Fruit fly (Drosophila melanogaster) whole organism, embryonic: ENCODE data around the gene CG6040.

ENCODE experiments used
- ATbp ChIP-seq: fragments of 200-800 bp; sonication (Bioruptor generic); optimal IDR thresholded peaks from 2 replicates; lab custom pipeline; 2017; ENCODE audit warnings: missing biosample characterization, mild to moderate bottlenecking, missing genetic modification characterization, missing genetic modification reagents
- Blimp-1 ChIP-seq: fragments of 200-800 bp; sonication (Bioruptor generic); optimal IDR thresholded peaks from 3 replicates; lab custom pipeline; 2018; ENCODE audit warnings: missing biosample characterization, missing genetic modification characterization, mild to moderate bottlenecking, moderate library complexity, missing genetic modification reagents
- CG10979 ChIP-seq: fragments of 200-800 bp; sonication (Bioruptor generic); optimal IDR thresholded peaks from 2 replicates; lab custom pipeline; 2018; ENCODE audit warnings: missing biosample characterization, mild to moderate bottlenecking, missing genetic modification characterization, moderate library complexity
- CG11456 ChIP-seq: fragments of 200-800 bp; sonication (Bioruptor generic); IDR thresholded peaks from 3 replicates; pipeline ENCODE4 v1.3.6; 2022; ENCODE audit warnings: missing biosample characterization, missing genetic modification characterization
- CG12391 ChIP-seq: fragments of 200-800 bp; sonication (Bioruptor generic); optimal IDR thresholded peaks from 3 replicates; lab custom pipeline; 2018; ENCODE audit warnings: missing biosample characterization, mild to moderate bottlenecking, missing genetic modification characterization, moderate library complexity
- CG14667 ChIP-seq: fragments of 200-800 bp; sonication (Bioruptor generic); IDR thresholded peaks from 2 replicates; pipeline ENCODE4 v1.3.6; 2022; ENCODE audit warnings: missing biosample characterization, missing genetic modification characterization
- CG14710 ChIP-seq: fragments of 200-800 bp; sonication (Bioruptor generic); optimal IDR thresholded peaks from 3 replicates; lab custom pipeline; 2019; ENCODE audit warnings: missing biosample characterization, mild to moderate bottlenecking, missing genetic modification characterization, moderate library complexity
- CG15601 ChIP-seq: fragments of 200-800 bp; sonication (Bioruptor generic); optimal IDR thresholded peaks from 3 replicates; lab custom pipeline; 2019; ENCODE audit warnings: missing biosample characterization, mild to moderate bottlenecking, missing genetic modification characterization, moderate library complexity
- CG1603 ChIP-seq: fragments of 200-800 bp; sonication (Bioruptor generic); optimal IDR thresholded peaks from 2 replicates; lab custom pipeline; 2019; ENCODE audit warnings: missing biosample characterization, mild to moderate bottlenecking, missing genetic modification characterization, moderate library complexity
- CG1647 ChIP-seq: fragments of 200-800 bp; sonication (Bioruptor generic); optimal IDR thresholded peaks from 3 replicates; lab custom pipeline; 2016; ENCODE audit warnings: missing biosample characterization, missing genetic modification characterization
- CG17361 ChIP-seq: fragments of 200-800 bp; sonication (Bioruptor generic); IDR thresholded peaks from 3 replicates; pipeline ENCODE4 v1.3.6; 2022; ENCODE audit warnings: missing biosample characterization, missing genetic modification characterization
- CG17829 ChIP-seq: fragments of 200-800 bp; optimal IDR thresholded peaks from 2 replicates; lab custom pipeline; 2019; ENCODE audit warnings: missing biosample characterization, mild to moderate bottlenecking, missing genetic modification characterization, moderate library complexity
- CG18262 ChIP-seq: fragments of 200-800 bp; optimal IDR thresholded peaks from 3 replicates; lab custom pipeline; 2019; ENCODE audit warnings: missing biosample characterization, mild to moderate bottlenecking, missing genetic modification characterization, moderate library complexity
- CG2116 ChIP-seq: fragments of 200-800 bp; sonication (Bioruptor generic); optimal IDR thresholded peaks from 3 replicates; lab custom pipeline; 2018; ENCODE audit warnings: missing biosample characterization, mild to moderate bottlenecking, missing genetic modification characterization
- CG2712 ChIP-seq: fragments of 200-800 bp; optimal IDR thresholded peaks from 3 replicates; lab custom pipeline; 2019; ENCODE audit warnings: missing biosample characterization, mild to moderate bottlenecking, missing genetic modification characterization, moderate library complexity
- CG4424 ChIP-seq: fragments of 200-800 bp; sonication (Bioruptor generic); optimal IDR thresholded peaks from 3 replicates; lab custom pipeline; 2016; ENCODE audit warnings: missing biosample characterization, missing genetic modification characterization
- CG7928 ChIP-seq: fragments of 200-800 bp; sonication (Bioruptor generic); optimal IDR thresholded peaks from 2 replicates; lab custom pipeline; 2017; ENCODE audit warnings: missing biosample characterization, mild to moderate bottlenecking, missing genetic modification characterization
- CG8388 ChIP-seq: fragments of 200-800 bp; sonication (Bioruptor generic); optimal IDR thresholded peaks from 2 replicates; lab custom pipeline; 2019; ENCODE audit warnings: missing biosample characterization, mild to moderate bottlenecking, missing genetic modification characterization, moderate library complexity
- CG8478 ChIP-seq: fragments of >200 bp; optimal IDR thresholded peaks from 2 replicates; lab custom pipeline; 2018
- CG9817 ChIP-seq: fragments of 200-800 bp; sonication (Bioruptor generic); optimal IDR thresholded peaks from 2 replicates; lab custom pipeline; 2018; ENCODE audit warnings: missing biosample characterization, mild to moderate bottlenecking, missing genetic modification characterization, moderate library complexity
- Chrac-16 ChIP-seq: fragments of 200-800 bp; sonication (Bioruptor generic); optimal IDR thresholded peaks from 3 replicates; lab custom pipeline; 2016; ENCODE audit warnings: missing biosample characterization, missing genetic modification characterization
- D19A ChIP-seq: fragments of 200-800 bp; optimal IDR thresholded peaks from 3 replicates; lab custom pipeline; 2019; ENCODE audit warnings: missing biosample characterization, mild to moderate bottlenecking, missing genetic modification characterization, moderate library complexity
- Dip3 ChIP-seq: fragments of 200-800 bp; sonication (Bioruptor generic); optimal IDR thresholded peaks from 3 replicates; lab custom pipeline; 2016; ENCODE audit warnings: missing biosample characterization, missing genetic modification characterization
- Kr ChIP-seq: fragments of 200-800 bp; sonication (Bioruptor generic); optimal IDR thresholded peaks from 2 replicates; lab custom pipeline; 2017; ENCODE audit warnings: missing biosample characterization, mild to moderate bottlenecking, missing genetic modification characterization
- Ravus ChIP-seq: fragments of 200-800 bp; sonication (Bioruptor generic); IDR thresholded peaks from 2 replicates; pipeline ENCODE4 v1.3.6; 2022; ENCODE audit warnings: missing biosample characterization, missing genetic modification characterization
- Rfx ChIP-seq: fragments of 200-800 bp; sonication (Bioruptor generic); IDR thresholded peaks from 2 replicates; pipeline ENCODE4 v1.3.6; 2022; ENCODE audit warnings: missing biosample characterization, missing genetic modification characterization
- Six4 ChIP-seq: fragments of 200-800 bp; sonication (Bioruptor generic); optimal IDR thresholded peaks from 2 replicates; lab custom pipeline; 2016; ENCODE audit warnings: missing biosample characterization, missing genetic modification characterization
- az2 ChIP-seq: fragments of 200-800 bp; sonication (Bioruptor generic); optimal IDR thresholded peaks from 3 replicates; lab custom pipeline; 2016; ENCODE audit warnings: missing biosample characterization, missing genetic modification characterization
- bsh ChIP-seq, 2 experiments: fragments of 200-800 bp; sonication (Bioruptor generic); optimal IDR thresholded peaks; 2 replicates each; lab custom pipeline; 2017 to 2018; ENCODE audit warnings: mild to moderate bottlenecking in 2 of 2, missing biosample characterization in 2 of 2, missing genetic modification characterization in 2 of 2, moderate library complexity in 1 of 2
- chif ChIP-seq, 2 experiments: fragments of 200-800 bp; sonication (Bioruptor generic); optimal IDR thresholded peaks; 3 replicates each; lab custom pipeline; 2016; ENCODE audit warnings: missing biosample characterization in 2 of 2, missing genetic modification characterization in 2 of 2
- chinmo ChIP-seq: fragments of 200-800 bp; sonication (Bioruptor generic); IDR thresholded peaks from 4 replicates; pipeline ENCODE4 v1.3.6; 2022; ENCODE audit warnings: missing biosample characterization, missing genetic modification characterization; ENCODE audit not compliant: partially characterized antibody
- ci ChIP-seq: fragments of 200-800 bp; sonication (Bioruptor generic); IDR thresholded peaks from 3 replicates; pipeline ENCODE4 v1.3.6; 2022; ENCODE audit warnings: missing biosample characterization, missing genetic modification characterization
- dmrt11E ChIP-seq: fragments of 200-800 bp; sonication (Bioruptor generic); optimal IDR thresholded peaks from 3 replicates; lab custom pipeline; 2018; ENCODE audit warnings: missing biosample characterization, mild to moderate bottlenecking, missing genetic modification characterization, moderate library complexity
- eve ChIP-seq, 2 experiments: fragments of >200 bp; optimal IDR thresholded peaks; 2 replicates each; lab custom pipeline; 2017; ENCODE audit warnings: missing biosample characterization in 2 of 2, missing genetic modification characterization in 2 of 2
- fd96Cb ChIP-seq: fragments of 200-800 bp; sonication (Bioruptor generic); optimal IDR thresholded peaks from 2 replicates; lab custom pipeline; 2018; ENCODE audit warnings: missing biosample characterization, mild to moderate bottlenecking, missing genetic modification characterization, moderate library complexity
- gce ChIP-seq: fragments of 200-800 bp; sonication (Bioruptor generic); IDR thresholded peaks from 3 replicates; pipeline ENCODE4 v1.3.6; 2022; ENCODE audit warnings: missing biosample characterization, missing genetic modification characterization
- gcm ChIP-seq: fragments of 200-800 bp; sonication (Bioruptor generic); optimal IDR thresholded peaks from 2 replicates; lab custom pipeline; 2019; ENCODE audit warnings: missing biosample characterization, mild to moderate bottlenecking, missing genetic modification characterization, moderate library complexity
- gcm2 ChIP-seq: fragments of 200-800 bp; sonication (Bioruptor generic); optimal IDR thresholded peaks from 2 replicates; lab custom pipeline; 2016; ENCODE audit warnings: missing biosample characterization, missing genetic modification characterization
- gsb-n ChIP-seq: fragments of 200-800 bp; sonication (Bioruptor generic); optimal IDR thresholded peaks from 3 replicates; lab custom pipeline; 2018; ENCODE audit warnings: missing biosample characterization, mild to moderate bottlenecking, missing genetic modification characterization
- lola ChIP-seq, 3 experiments: fragments of >200 bp in 2 of 3; fragments of 200-800 bp in 1 of 3; sonication (Bioruptor generic) in 1 of 3; optimal IDR thresholded peaks; 2 replicates each; lab custom pipeline; 2017 to 2019; ENCODE audit warnings: missing biosample characterization in 3 of 3, missing genetic modification characterization in 3 of 3, mild to moderate bottlenecking in 1 of 3, moderate library complexity in 1 of 3
- nmo ChIP-seq: fragments of 200-800 bp; sonication (Bioruptor generic); optimal IDR thresholded peaks from 2 replicates; lab custom pipeline; 2018; ENCODE audit warnings: missing biosample characterization, mild to moderate bottlenecking, missing genetic modification characterization, moderate library complexity
- otp ChIP-seq: fragments of 200-800 bp; sonication (Bioruptor generic); IDR thresholded peaks from 3 replicates; pipeline ENCODE4, ENCODE4 v1.3.6; 2022; ENCODE audit warnings: missing biosample characterization, missing genetic modification characterization
- phol ChIP-seq: fragments of 200-800 bp; sonication (Bioruptor generic); optimal IDR thresholded peaks from 3 replicates; lab custom pipeline; 2018; ENCODE audit warnings: missing biosample characterization, mild to moderate bottlenecking, missing genetic modification characterization, moderate library complexity
- pnt ChIP-seq: fragments of 200-800 bp; sonication (Bioruptor generic); optimal IDR thresholded peaks from 3 replicates; lab custom pipeline; 2016; ENCODE audit warnings: missing biosample characterization, missing genetic modification characterization
- pzg ChIP-seq: fragments of 200-800 bp; sonication (Bioruptor generic); optimal IDR thresholded peaks from 3 replicates; lab custom pipeline; 2018; ENCODE audit warnings: missing biosample characterization, mild to moderate bottlenecking, missing genetic modification characterization, moderate library complexity
- ranshi ChIP-seq: fragments of 200-800 bp; sonication (Bioruptor generic); IDR thresholded peaks from 2 replicates; pipeline ENCODE4 v1.3.6; 2022; ENCODE audit warnings: missing biosample characterization, missing genetic modification characterization
- repo ChIP-seq: fragments of 200-800 bp; sonication (Bioruptor generic); optimal IDR thresholded peaks from 2 replicates; lab custom pipeline; 2016; ENCODE audit warnings: missing biosample characterization, missing genetic modification characterization
- twi ChIP-seq: fragments of 200-800 bp; optimal IDR thresholded peaks from 2 replicates; lab custom pipeline; 2019; ENCODE audit warnings: missing biosample characterization, mild to moderate bottlenecking, missing genetic modification characterization, moderate library complexity
- unpg ChIP-seq: fragments of 200-800 bp; sonication (Bioruptor generic); optimal IDR thresholded peaks from 3 replicates; lab custom pipeline; 2018; ENCODE audit warnings: missing biosample characterization, mild to moderate bottlenecking, missing genetic modification characterization, moderate library complexity
- zfh1 ChIP-seq: fragments of 200-800 bp; sonication (Bioruptor generic); IDR thresholded peaks from 3 replicates; pipeline ENCODE4 v1.3.6; 2022; ENCODE audit warnings: missing biosample characterization, missing genetic modification characterization

Gene CG6040

dm6 chr3R:19108126-19108525 is 11.4 kb downstream of the CG6040 start:
- TF ChIP-seq bsh (GFP tag; optimal IDR thresholded peaks at IDR 0.05; lab: Kevin White, UChicago) (peak in 1 of 2 experiments; percentile 71), CG8388 (GFP tag; lab: Kevin White, UChicago) (peak; percentile 26), dmrt11E (tag; lab: Kevin White, UChicago) (peak; percentile 38), CG12391 (tag; lab: Kevin White, UChicago) (peak; percentile 31), otp (GFP tag; lab: Robert Waterston, UW) (0 out of 3 replicates have a peak, but pooled peaks have one; percentile 44), gce (0 out of 3 replicates have a peak, but pooled peaks have one; percentile 22), chinmo (GFP tag; lab: Robert Waterston, UW) (no peak), Ravus (GFP tag; lab: Robert Waterston, UW) (no peak), fd96Cb (tag; lab: Kevin White, UChicago) (peak; percentile 28), Rfx (GFP tag; lab: Robert Waterston, UW) (no peak), Chrac-16 (GFP tag; lab: Kevin White, UChicago) (peak; percentile 25), lola (GFP tag; optimal IDR thresholded peaks at IDR 0.05; lab: Kevin White, UChicago) (peak in 1 of 3 experiments; percentile 45), CG17829 (peak; percentile 39), gcm2 (GFP tag; lab: Kevin White, UChicago) (no peak), CG1603 (tag; lab: Kevin White, UChicago) (peak; percentile 52), CG14710 (tag; lab: Kevin White, UChicago) (peak; percentile 29), CG7928 (GFP tag; lab: Kevin White, UChicago) (no peak), CG8478 (lab: Kevin White, UChicago) (no peak), ranshi (GFP tag; lab: Robert Waterston, UW) (0 out of 2 replicates have a peak, but pooled peaks have one; percentile 10), ATbp (peak; percentile 23), CG14667 (GFP tag; lab: Robert Waterston, UW) (0 out of 2 replicates have a peak, but pooled peaks have one; percentile 33), unpg (peak; percentile 27), D19A (tag; lab: Kevin White, UChicago) (peak; percentile 43), phol (tag; lab: Kevin White, UChicago) (peak; percentile 29), CG11456 (GFP tag; lab: Robert Waterston, UW) (no peak), CG9817 (tag; lab: Kevin White, UChicago) (no peak), CG2116 (no peak), repo (GFP tag; lab: Kevin White, UChicago) (no peak), CG18262 (tag; lab: Kevin White, UChicago) (peak; percentile 65), gsb-n (peak; percentile 41), CG2712 (tag; lab: Kevin White, UChicago) (peak; percentile 60), nmo (GFP tag; lab: Kevin White, UChicago) (peak; percentile 26), pzg (GFP tag; lab: Kevin White, UChicago) (no peak), Kr (no peak), pnt (GFP tag; lab: Kevin White, UChicago) (peak; percentile 13), Dip3 (GFP tag; lab: Kevin White, UChicago) (no peak), zfh1 (GFP tag; lab: Robert Waterston, UW) (peak; percentile 60; the same call in 2 of the 3 replicates), Six4 (GFP tag; lab: Kevin White, UChicago) (no peak), Blimp-1 (GFP tag; lab: Kevin White, UChicago) (peak; percentile 54), CG15601 (tag; lab: Kevin White, UChicago) (peak; percentile 53), az2 (GFP tag; lab: Kevin White, UChicago) (peak; percentile 6), CG17361 (GFP tag; lab: Robert Waterston, UW) (0 out of 3 replicates have a peak, but pooled peaks have one; percentile 42), gcm (GFP tag; lab: Kevin White, UChicago) (peak; percentile 11), chif (GFP tag; optimal IDR thresholded peaks at IDR 0.05; lab: Kevin White, UChicago) (peak in 1 of 2 experiments; percentile 37), CG1647 (GFP tag; lab: Kevin White, UChicago) (no peak), eve (GFP tag; optimal IDR thresholded peaks at IDR 0.05; lab: Kevin White, UChicago) (peak in 1 of 2 experiments; percentile 78), CG10979 (tag; lab: Kevin White, UChicago) (peak; percentile 60), twi (tag; lab: Kevin White, UChicago) (peak; percentile 47), CG4424 (peak; percentile 13), ci (GFP tag; lab: Robert Waterston, UW) (peak; percentile 51; the same call in 1 of the 3 replicates)
